In genomic region chr2L:716547-716946, dm6 we compare ENCODE assay signal across 3 fruit fly cellular contexts.
TF ChIP-seq lines count a peak whose summit lies in the region.

No protein-coding gene starts in this region.

- TF ChIP-seq CTCF in whole organism, embryonic (GFP tag; optimal IDR thresholded peaks at IDR 0.05; lab: Kevin White, UChicago): no peak

TF ChIP-seq in whole organism, embryonic, 481 proteins besides CTCF, POLR2A, EP300 and RAD21:
- TF ChIP-seq CG13624 (GFP tag; optimal IDR thresholded peaks at IDR 0.05; lab: Kevin White, UChicago): no peak
- peak; percentile 71 for TF ChIP-seq sens (GFP tag; lab: Kevin White, UChicago)
- TF ChIP-seq CG7786 (GFP tag; optimal IDR thresholded peaks at IDR 0.05; lab: Kevin White, UChicago): no peak
- peak; percentile 37 for TF ChIP-seq CG1603 (tag; optimal IDR thresholded peaks at IDR 0.05; lab: Kevin White, UChicago)
- no peak for TF ChIP-seq slp2 (GFP tag; optimal IDR thresholded peaks at IDR 0.05; lab: Kevin White, UChicago)
- no peak for TF ChIP-seq NC2β (GFP tag; optimal IDR thresholded peaks at IDR 0.05; lab: Kevin White, UChicago)
- TF ChIP-seq Drgx (GFP tag; IDR thresholded peaks at IDR 0.05; lab: Robert Waterston, UW): peak; percentile 44
- peak in 1 of 2 experiments; percentile 12 for TF ChIP-seq bsh (GFP tag; optimal IDR thresholded peaks at IDR 0.05; lab: Kevin White, UChicago)
- TF ChIP-seq gem (tag; optimal IDR thresholded peaks at IDR 0.05; lab: Kevin White, UChicago): peak; percentile 8
- TF ChIP-seq Med (GFP tag; lab: Kevin White, UChicago): peak; percentile 27
- peak; percentile 8; the same call in 1 of the 2 replicates for TF ChIP-seq Ada2b (GFP tag; IDR thresholded peaks at IDR 0.05; lab: Robert Waterston, UW)
- no peak for TF ChIP-seq CG15269 (tag; optimal IDR thresholded peaks at IDR 0.05; lab: Kevin White, UChicago)
- TF ChIP-seq sug (tag; optimal IDR thresholded peaks at IDR 0.05; lab: Kevin White, UChicago): no peak
- TF ChIP-seq prd (optimal IDR thresholded peaks at IDR 0.05; lab: Kevin White, UChicago): no peak
- peak; percentile 18; the same call in 1 of the 3 replicates for TF ChIP-seq prd (GFP tag; IDR thresholded peaks at IDR 0.05; lab: Robert Waterston, UW)
- TF ChIP-seq CG1832 (GFP tag; optimal IDR thresholded peaks at IDR 0.05; lab: Kevin White, UChicago): no peak
- TF ChIP-seq Sox102F (GFP tag; optimal IDR thresholded peaks at IDR 0.05; lab: Kevin White, UChicago): peak; percentile 26
- no peak for TF ChIP-seq CG10321 (GFP tag; IDR thresholded peaks at IDR 0.05; lab: Robert Waterston, UW)
- TF ChIP-seq CG1602 (GFP tag; optimal IDR thresholded peaks at IDR 0.05; lab: Kevin White, UChicago): no peak

TF ChIP-seq in whole organism, prepupa, 60 proteins besides CTCF, POLR2A, EP300 and RAD21 (continues in another document):
- no peak for TF ChIP-seq Eip93F (GFP tag; optimal IDR thresholded peaks at IDR 0.05; lab: Kevin White, UChicago)
- TF ChIP-seq lz (GFP tag; optimal IDR thresholded peaks at IDR 0.05; lab: Kevin White, UChicago): no peak
- peak; percentile 45; the same call in 1 of the 3 replicates for TF ChIP-seq CG6163 (GFP tag; IDR thresholded peaks at IDR 0.05; lab: Robert Waterston, UW)
- no peak for TF ChIP-seq CG7368 (GFP tag; optimal IDR thresholded peaks at IDR 0.05; lab: Kevin White, UChicago)
- TF ChIP-seq CG1621 (tag; optimal IDR thresholded peaks at IDR 0.05; lab: Kevin White, UChicago): no peak
- TF ChIP-seq CG9139 (GFP tag; optimal IDR thresholded peaks at IDR 0.05; lab: Kevin White, UChicago): no peak
- peak; percentile 47 for TF ChIP-seq CG6276 (GFP tag; optimal IDR thresholded peaks at IDR 0.05; lab: Kevin White, UChicago)
- TF ChIP-seq CG11762 (GFP tag; optimal IDR thresholded peaks at IDR 0.05; lab: Kevin White, UChicago; ENCODE audit: insufficient read depth): no peak
- TF ChIP-seq CG16779 (tag; optimal IDR thresholded peaks at IDR 0.05; lab: Kevin White, UChicago): no peak
- no peak for TF ChIP-seq vri (GFP tag; optimal IDR thresholded peaks at IDR 0.05; lab: Kevin White, UChicago)
- TF ChIP-seq Sox14 (GFP tag; optimal IDR thresholded peaks at IDR 0.05; lab: Kevin White, UChicago): no peak
- no peak for TF ChIP-seq Blimp-1 (GFP tag; optimal IDR thresholded peaks at IDR 0.05; lab: Kevin White, UChicago)
- no peak for TF ChIP-seq CG11294 (GFP tag; IDR thresholded peaks at IDR 0.05; lab: Robert Waterston, UW)
- TF ChIP-seq Ets21C (GFP tag; optimal IDR thresholded peaks at IDR 0.05; lab: Kevin White, UChicago): no peak
- peak; percentile 66 for TF ChIP-seq CG32006 (GFP tag; optimal IDR thresholded peaks at IDR 0.05; lab: Kevin White, UChicago)
- TF ChIP-seq CG8632 (GFP tag; optimal IDR thresholded peaks at IDR 0.05; lab: Kevin White, UChicago): no peak
- no peak for TF ChIP-seq Gug (GFP tag; IDR thresholded peaks at IDR 0.05; lab: Robert Waterston, UW)
- TF ChIP-seq net (GFP tag; optimal IDR thresholded peaks at IDR 0.05; lab: Kevin White, UChicago): peak; percentile 23
- no peak for TF ChIP-seq Sox102F (GFP tag; optimal IDR thresholded peaks at IDR 0.05; lab: Kevin White, UChicago)
- TF ChIP-seq fkh (GFP tag; optimal IDR thresholded peaks at IDR 0.05; lab: Kevin White, UChicago): no peak
- TF ChIP-seq CG6808 (GFP tag; optimal IDR thresholded peaks at IDR 0.05; lab: Kevin White, UChicago): no peak
- TF ChIP-seq pdm3 (GFP tag; optimal IDR thresholded peaks at IDR 0.05; lab: Kevin White, UChicago): peak; percentile 35
- TF ChIP-seq dsx (GFP tag; optimal IDR thresholded peaks at IDR 0.05; lab: Kevin White, UChicago; ENCODE audit: poor library complexity, severe bottlenecking): no peak
- peak; percentile 71 for TF ChIP-seq Eip78C (GFP tag; lab: Kevin White, UChicago)
- TF ChIP-seq OdsH (GFP tag; optimal IDR thresholded peaks at IDR 0.05; lab: Kevin White, UChicago): peak; percentile 27
- no peak for TF ChIP-seq Ets96B (tag; optimal IDR thresholded peaks at IDR 0.05; lab: Kevin White, UChicago)
- no peak for TF ChIP-seq CG6854 (GFP tag; optimal IDR thresholded peaks at IDR 0.05; lab: Kevin White, UChicago)
- no peak for TF ChIP-seq fd85E (GFP tag; optimal IDR thresholded peaks at IDR 0.05; lab: Kevin White, UChicago)
- TF ChIP-seq CG15336 (GFP tag; IDR thresholded peaks at IDR 0.05; lab: Robert Waterston, UW): peak; percentile 62
- peak; percentile 21 for TF ChIP-seq dac (GFP tag; optimal IDR thresholded peaks at IDR 0.05; lab: Kevin White, UChicago)
- no peak for TF ChIP-seq topi (GFP tag; optimal IDR thresholded peaks at IDR 0.05; lab: Kevin White, UChicago)
- TF ChIP-seq CG31627 (GFP tag; optimal IDR thresholded peaks at IDR 0.05; lab: Kevin White, UChicago): no peak
- TF ChIP-seq Hr4 (GFP tag; optimal IDR thresholded peaks at IDR 0.05; lab: Kevin White, UChicago): peak; percentile 59
- peak; percentile 6 for TF ChIP-seq Eip75B (GFP tag; optimal IDR thresholded peaks at IDR 0.05; lab: Kevin White, UChicago)
- TF ChIP-seq CG8119 (GFP tag; IDR thresholded peaks at IDR 0.05; lab: Robert Waterston, UW): peak; percentile 71; the same call in 2 of the 3 replicates
- TF ChIP-seq salr (GFP tag; optimal IDR thresholded peaks at IDR 0.05; lab: Kevin White, UChicago): no peak
- TF ChIP-seq achi (GFP tag; optimal IDR thresholded peaks at IDR 0.05; lab: Kevin White, UChicago): peak; percentile 39
- TF ChIP-seq acj6 (GFP tag; optimal IDR thresholded peaks at IDR 0.05; lab: Kevin White, UChicago): peak; percentile 16
- peak; percentile 15 for TF ChIP-seq CG3919 (GFP tag; optimal IDR thresholded peaks at IDR 0.05; lab: Kevin White, UChicago)

TF ChIP-seq in whole organism, pupa, 21 proteins besides CTCF, POLR2A, EP300 and RAD21:
- TF ChIP-seq Ets98B (GFP tag; IDR thresholded peaks at IDR 0.05; lab: Robert Waterston, UW): peak; percentile 56
- TF ChIP-seq gl (tag; optimal IDR thresholded peaks at IDR 0.05; lab: Kevin White, UChicago): no peak
- peak; percentile 67; the same call in 2 of the 3 replicates for TF ChIP-seq CG4496 (GFP tag; IDR thresholded peaks at IDR 0.05; lab: Robert Waterston, UW)
- peak; percentile 36 for TF ChIP-seq Pif1A (GFP tag; optimal IDR thresholded peaks at IDR 0.05; lab: Kevin White, UChicago)
- peak; percentile 50 for TF ChIP-seq CG14655 (GFP tag; optimal IDR thresholded peaks at IDR 0.05; lab: Kevin White, UChicago)
- TF ChIP-seq fd96Ca (GFP tag; IDR thresholded peaks at IDR 0.05; lab: Robert Waterston, UW): peak; percentile 65; the same call in 2 of the 3 replicates
- TF ChIP-seq CG9948 (tag; optimal IDR thresholded peaks at IDR 0.05; lab: Kevin White, UChicago): no peak
- peak; percentile 61 for TF ChIP-seq CG32121 (GFP tag; IDR thresholded peaks at IDR 0.05; lab: Robert Waterston, UW)
- peak; percentile 56 for TF ChIP-seq CG8301 (tag; optimal IDR thresholded peaks at IDR 0.05; lab: Kevin White, UChicago)
- no peak for TF ChIP-seq D1 (tag; optimal IDR thresholded peaks at IDR 0.05; lab: Kevin White, UChicago)
TF ChIP-seq in whole organism, pupa: peak in this region for 7.

Comparison
In these comparisons a context has a peak if more than half of its experiments do, and no peak if none do; other contexts are left out.
1. Of the 7 proteins assayed by ChIP-seq in both whole organism, embryonic and whole organism, prepupa: peak only in whole organism, embryonic: Sox102F; only in whole organism, prepupa: none; in both: none; in neither: 6.